Worm (Caenorhabditis elegans): ENCODE measurements around the gene nspa-2.

nspa-2 gene

ce11 chrV:14852620-14853019 is 38.3 kb upstream of the nspa-2 start:
- TF ChIP-seq hnd-1 (tag; optimal IDR thresholded peaks at IDR 0.05) = no peak
- TF ChIP-seq tbx-37 (GFP tag; conservative IDR thresholded peaks at IDR 0.05) = no peak
- no peak for TF ChIP-seq B0310.2 (tag; optimal IDR thresholded peaks at IDR 0.05)
- TF ChIP-seq ama-1 (optimal IDR thresholded peaks at IDR 0.05) = no peak
- TF ChIP-seq tra-4 (tag; optimal IDR thresholded peaks at IDR 0.05) = no peak
- no peak for TF ChIP-seq sea-1 (GFP tag; conservative IDR thresholded peaks at IDR 0.05)
- TF ChIP-seq F13C5.2 (tag; optimal IDR thresholded peaks at IDR 0.05) = no peak
- no peak for TF ChIP-seq hmbx-1 (tag; optimal IDR thresholded peaks at IDR 0.05)
- no peak for TF ChIP-seq ceh-13 (GFP tag; optimal IDR thresholded peaks at IDR 0.05)
- TF ChIP-seq hmg-4 (GFP tag; optimal IDR thresholded peaks at IDR 0.05) = no peak
- no peak for TF ChIP-seq ceh-36 (tag; optimal IDR thresholded peaks at IDR 0.05)
- no peak for TF ChIP-seq tbx-11 (GFP tag; IDR thresholded peaks at IDR 0.05)
- TF ChIP-seq aly-1 (tag; optimal IDR thresholded peaks at IDR 0.05) = no peak
- TF ChIP-seq ets-7 (tag; optimal IDR thresholded peaks at IDR 0.05) = no peak
- TF ChIP-seq flt-1 (GFP tag; IDR thresholded peaks at IDR 0.05) = no peak
- TF ChIP-seq scrt-1 (GFP tag; IDR thresholded peaks at IDR 0.05) = no peak
- no peak for TF ChIP-seq pes-1 (GFP tag; IDR thresholded peaks at IDR 0.05)

ce11 chrV:14853739-14854138 is 37.1 kb upstream of the nspa-2 start:
- TF ChIP-seq B0310.2 (tag; optimal IDR thresholded peaks at IDR 0.05) (no peak), ceh-13 (GFP tag; optimal IDR thresholded peaks at IDR 0.05) (no peak), flt-1 (GFP tag; IDR thresholded peaks at IDR 0.05) (no peak), F13C5.2 (tag; optimal IDR thresholded peaks at IDR 0.05) (no peak), sea-1 (GFP tag; conservative IDR thresholded peaks at IDR 0.05) (no peak), tra-4 (tag; optimal IDR thresholded peaks at IDR 0.05) (no peak), tbx-37 (GFP tag; conservative IDR thresholded peaks at IDR 0.05) (no peak), hnd-1 (tag; optimal IDR thresholded peaks at IDR 0.05) (no peak), aly-1 (tag; optimal IDR thresholded peaks at IDR 0.05) (no peak), ets-7 (tag; optimal IDR thresholded peaks at IDR 0.05) (no peak), hmg-4 (GFP tag; optimal IDR thresholded peaks at IDR 0.05) (no peak), ama-1 (optimal IDR thresholded peaks at IDR 0.05) (no peak), tbx-11 (GFP tag; IDR thresholded peaks at IDR 0.05) (no peak), pes-1 (GFP tag; IDR thresholded peaks at IDR 0.05) (no peak), hmbx-1 (tag; optimal IDR thresholded peaks at IDR 0.05) (no peak), ceh-36 (tag; optimal IDR thresholded peaks at IDR 0.05) (no peak), scrt-1 (GFP tag; IDR thresholded peaks at IDR 0.05) (no peak)

- no peak for TF ChIP-seq pes-1 (GFP tag; IDR thresholded peaks at IDR 0.05)
- TF ChIP-seq hmbx-1 (tag; optimal IDR thresholded peaks at IDR 0.05) = no peak
- no peak for TF ChIP-seq tbx-37 (GFP tag; conservative IDR thresholded peaks at IDR 0.05)
- no peak for TF ChIP-seq ceh-13 (GFP tag; optimal IDR thresholded peaks at IDR 0.05)
- no peak for TF ChIP-seq ets-7 (tag; optimal IDR thresholded peaks at IDR 0.05)
- no peak for TF ChIP-seq flt-1 (GFP tag; IDR thresholded peaks at IDR 0.05)
- no peak for TF ChIP-seq aly-1 (tag; optimal IDR thresholded peaks at IDR 0.05)
These were observed 36.6 kb upstream of the nspa-2 start for ce11 chrV:14854261-14854660.

ce11 chrV:14855626-14856025 is 35.3 kb upstream of the nspa-2 start:
- TF ChIP-seq hmg-4 (GFP tag; optimal IDR thresholded peaks at IDR 0.05) = peak; percentile 72
- TF ChIP-seq ama-1 (optimal IDR thresholded peaks at IDR 0.05) = no peak
- TF ChIP-seq F13C5.2 (tag; optimal IDR thresholded peaks at IDR 0.05) = peak; percentile 56
- TF ChIP-seq flt-1 (GFP tag; IDR thresholded peaks at IDR 0.05) = peak; percentile 86
- peak; percentile 24 for TF ChIP-seq aly-1 (tag; optimal IDR thresholded peaks at IDR 0.05)
- TF ChIP-seq ets-7 (tag; optimal IDR thresholded peaks at IDR 0.05) = no peak
- TF ChIP-seq tbx-11 (GFP tag; IDR thresholded peaks at IDR 0.05) = peak; percentile 72
- peak; percentile 86 for TF ChIP-seq pes-1 (GFP tag; IDR thresholded peaks at IDR 0.05)
- peak; percentile 38 for TF ChIP-seq B0310.2 (tag; optimal IDR thresholded peaks at IDR 0.05)
- TF ChIP-seq ceh-36 (tag; optimal IDR thresholded peaks at IDR 0.05) = peak; percentile 65
- peak; percentile 62 for TF ChIP-seq ceh-13 (GFP tag; optimal IDR thresholded peaks at IDR 0.05)
- TF ChIP-seq tbx-37 (GFP tag; conservative IDR thresholded peaks at IDR 0.05) = peak; percentile 56
- TF ChIP-seq sea-1 (GFP tag; conservative IDR thresholded peaks at IDR 0.05) = peak; percentile 72
- peak; percentile 32 for TF ChIP-seq hnd-1 (tag; optimal IDR thresholded peaks at IDR 0.05)
- peak; percentile 27 for TF ChIP-seq tra-4 (tag; optimal IDR thresholded peaks at IDR 0.05)
- peak; percentile 39 for TF ChIP-seq hmbx-1 (tag; optimal IDR thresholded peaks at IDR 0.05)
- peak; percentile 87 for TF ChIP-seq scrt-1 (GFP tag; IDR thresholded peaks at IDR 0.05)

ce11 chrV:14858503-14858902 is 32.4 kb upstream of the nspa-2 start, which contains the start of gene npr-13:
npr-13 (minus strand) TSS chrV:14858603.
- TF ChIP-seq ets-7 (tag; optimal IDR thresholded peaks at IDR 0.05) = no peak
- TF ChIP-seq scrt-1 (GFP tag; IDR thresholded peaks at IDR 0.05) = no peak
- no peak for TF ChIP-seq tbx-11 (GFP tag; IDR thresholded peaks at IDR 0.05)
- no peak for TF ChIP-seq ceh-13 (GFP tag; optimal IDR thresholded peaks at IDR 0.05)
- TF ChIP-seq pes-1 (GFP tag; IDR thresholded peaks at IDR 0.05) = no peak
- TF ChIP-seq B0310.2 (tag; optimal IDR thresholded peaks at IDR 0.05) = no peak

ce11 chrV:14859380-14859779 is 31.5 kb upstream of the nspa-2 start:
- TF ChIP-seq pes-1 (GFP tag; IDR thresholded peaks at IDR 0.05) = no peak

ce11 chrV:14868181-14868580 is 22.7 kb upstream of the nspa-2 start, which contains the start of gene gcy-14:
gcy-14 (minus strand) TSS chrV:14868281.
- TF ChIP-seq scrt-1 (GFP tag; IDR thresholded peaks at IDR 0.05) (no peak), hnd-1 (tag; optimal IDR thresholded peaks at IDR 0.05) (no peak), ets-7 (tag; optimal IDR thresholded peaks at IDR 0.05) (no peak), flt-1 (GFP tag; IDR thresholded peaks at IDR 0.05) (no peak), aly-1 (tag; optimal IDR thresholded peaks at IDR 0.05) (no peak), ceh-13 (GFP tag; optimal IDR thresholded peaks at IDR 0.05) (no peak), hmbx-1 (tag; optimal IDR thresholded peaks at IDR 0.05) (no peak), F13C5.2 (tag; optimal IDR thresholded peaks at IDR 0.05) (no peak), ceh-36 (tag; optimal IDR thresholded peaks at IDR 0.05) (no peak), tbx-37 (GFP tag; conservative IDR thresholded peaks at IDR 0.05) (no peak)

- TF ChIP-seq scrt-1 (GFP tag; IDR thresholded peaks at IDR 0.05) (no peak), tbx-11 (GFP tag; IDR thresholded peaks at IDR 0.05) (no peak), ceh-13 (GFP tag; optimal IDR thresholded peaks at IDR 0.05) (no peak), B0310.2 (tag; optimal IDR thresholded peaks at IDR 0.05) (no peak), tra-4 (tag; optimal IDR thresholded peaks at IDR 0.05) (no peak)
These were observed 19.5 kb upstream of the nspa-2 start, which contains the start of gene ZC412.3 for ce11 chrV:14871365-14871764. ZC412.3 (minus strand) TSS chrV:14871547.

Measured in whole organism, early embryonic.